Worm (Caenorhabditis elegans): Measurements from ENCODE around the gene spe-18.

The spe-18 gene

DNA sequence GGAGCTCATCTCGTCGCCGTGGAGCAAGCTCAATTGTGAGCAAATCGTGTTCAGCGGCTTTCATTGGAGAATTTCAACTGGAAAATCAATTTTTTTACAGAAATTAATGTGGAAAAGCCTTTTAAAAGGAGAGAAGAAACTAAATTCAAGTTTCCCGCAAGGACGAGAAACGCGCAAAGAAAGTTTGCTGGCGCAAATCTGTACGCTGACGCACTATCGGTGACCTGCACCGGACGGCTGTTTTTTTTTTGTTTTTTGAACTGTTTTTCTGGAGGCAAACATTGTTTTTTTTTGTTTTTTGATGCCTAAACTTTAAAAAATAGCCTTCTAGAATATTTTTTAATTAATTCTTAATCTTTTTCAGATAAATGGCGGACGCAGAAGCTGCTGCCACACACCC, 3.8 kb upstream of the spe-18 start, which contains the start of the genes hpr-17 and F32A11.1 (continued):
- peak; percentile 65 for TF ChIP-seq lin-13 (GFP tag; optimal IDR thresholded peaks at IDR 0.05)
- no peak for TF ChIP-seq ceh-32 (tag; optimal IDR thresholded peaks at IDR 0.05; ENCODE audit: poor library complexity)
- TF ChIP-seq daf-16 (GFP tag; optimal IDR thresholded peaks at IDR 0.05) = peak in 1 of 2 experiments; percentile 77
- peak; percentile 61 for TF ChIP-seq daf-16 (tag; optimal IDR thresholded peaks at IDR 0.05)
- TF ChIP-seq nhr-42 (GFP tag; IDR thresholded peaks at IDR 0.05) = 0 out of 2 replicates have a peak, but pooled peaks have one; percentile 42
- TF ChIP-seq ceh-82 (tag; optimal IDR thresholded peaks at IDR 0.05) = no peak
- TF ChIP-seq cey-2 (tag; optimal IDR thresholded peaks at IDR 0.05; ENCODE audit: borderline replicate concordance, insufficient read depth) = no peak
- no peak for TF ChIP-seq lin-1 (GFP tag; IDR thresholded peaks at IDR 0.05)
- TF ChIP-seq spr-1 (tag; optimal IDR thresholded peaks at IDR 0.05) = peak; percentile 24
- TF ChIP-seq nhr-25 (tag; optimal IDR thresholded peaks at IDR 0.05; ENCODE audit: borderline replicate concordance, insufficient read depth) = no peak
- no peak for TF ChIP-seq R02D3.7 (tag; optimal IDR thresholded peaks at IDR 0.05)
- TF ChIP-seq php-3 (GFP tag; IDR thresholded peaks at IDR 0.05) = no peak
- no peak for TF ChIP-seq F49E8.2 (tag; optimal IDR thresholded peaks at IDR 0.05; ENCODE audit: borderline replicate concordance)
- TF ChIP-seq spr-3 (GFP tag; optimal IDR thresholded peaks at IDR 0.05) = no peak
- peak; percentile 72 for TF ChIP-seq rbr-2 (tag; optimal IDR thresholded peaks at IDR 0.05)
- TF ChIP-seq dve-1 (tag; optimal IDR thresholded peaks at IDR 0.05; ENCODE audit: insufficient read depth) = peak; percentile 83
- no peak for TF ChIP-seq ctbp-1 (GFP tag; IDR thresholded peaks at IDR 0.05)
- TF ChIP-seq snpc-4 (tag; optimal IDR thresholded peaks at IDR 0.05) = peak; percentile 51
- no peak for TF ChIP-seq set-16 (GFP tag; IDR thresholded peaks at IDR 0.05)
- peak; percentile 36; the same call in 1 of the 2 replicates for TF ChIP-seq lin-29 (GFP tag; IDR thresholded peaks at IDR 0.05)
- TF ChIP-seq gei-8 (GFP tag; optimal IDR thresholded peaks at IDR 0.05) = no peak
- no peak for TF ChIP-seq pqm-1 (tag; optimal IDR thresholded peaks at IDR 0.05)
- peak; percentile 71 for TF ChIP-seq ceh-20 (GFP tag; IDR thresholded peaks at IDR 0.05)
- peak; percentile 68 for TF ChIP-seq hlh-30 (tag; optimal IDR thresholded peaks at IDR 0.05; ENCODE audit: insufficient read depth)
- no peak for TF ChIP-seq mdt-29 (GFP tag; IDR thresholded peaks at IDR 0.05)
- TF ChIP-seq tra-1 (GFP tag; IDR thresholded peaks at IDR 0.05) = no peak
- TF ChIP-seq F37D6.2 (tag; optimal IDR thresholded peaks at IDR 0.05) = peak; percentile 46
- TF ChIP-seq unc-39 (tag; optimal IDR thresholded peaks at IDR 0.05) = no peak
- TF ChIP-seq egl-27 (tag; optimal IDR thresholded peaks at IDR 0.05) = no peak
- peak; percentile 72 for TF ChIP-seq dmd-6 (GFP tag; IDR thresholded peaks at IDR 0.05)
- TF ChIP-seq ztf-11 (tag; optimal IDR thresholded peaks at IDR 0.05) = no peak
- peak; percentile 0 for TF ChIP-seq unc-130 (GFP tag; optimal IDR thresholded peaks at IDR 0.05)
- no peak for TF ChIP-seq mxl-2 (GFP tag; conservative IDR thresholded peaks at IDR 0.05)
- peak; percentile 67 for TF ChIP-seq ztf-7 (tag; optimal IDR thresholded peaks at IDR 0.05)
- TF ChIP-seq daf-19 (GFP tag; conservative IDR thresholded peaks at IDR 0.05) = no peak
- TF ChIP-seq nhr-102 (tag; optimal IDR thresholded peaks at IDR 0.05) = peak; percentile 77
- peak; percentile 91 for TF ChIP-seq lin-38 (GFP tag; IDR thresholded peaks at IDR 0.05)
- TF ChIP-seq madf-9 (GFP tag; conservative IDR thresholded peaks at IDR 0.05) = peak; percentile 71; the same call in 1 of the 2 replicates
- TF ChIP-seq T20F7.1 (GFP tag; optimal IDR thresholded peaks at IDR 0.05) = no peak
- peak; percentile 80 for TF ChIP-seq mes-2 (tag; optimal IDR thresholded peaks at IDR 0.05; ENCODE audit: poor library complexity, severe bottlenecking)
- no peak for TF ChIP-seq zip-11 (GFP tag; IDR thresholded peaks at IDR 0.05)
- no peak for TF ChIP-seq D1046.2 (GFP tag; IDR thresholded peaks at IDR 0.05)
- no peak for TF ChIP-seq Y5F2A.4 (GFP tag; optimal IDR thresholded peaks at IDR 0.05)
- no peak for TF ChIP-seq nhr-111 (GFP tag; optimal IDR thresholded peaks at IDR 0.05)
- TF ChIP-seq F10B5.3 (tag; optimal IDR thresholded peaks at IDR 0.05) = peak; percentile 63
- TF ChIP-seq pha-4 (GFP tag; IDR thresholded peaks at IDR 0.05) = peak; percentile 64; the same call in 1 of the 2 replicates
- peak; percentile 54 for TF ChIP-seq pha-4 (tag; optimal IDR thresholded peaks at IDR 0.05)
- no peak for TF ChIP-seq attf-4 (tag; optimal IDR thresholded peaks at IDR 0.05)
- TF ChIP-seq zfp-3 (GFP tag; conservative IDR thresholded peaks at IDR 0.05) = peak; percentile 80
- peak; percentile 53 for TF ChIP-seq lin-15B (tag; optimal IDR thresholded peaks at IDR 0.05)
- no peak for TF ChIP-seq fos-1 (tag; optimal IDR thresholded peaks at IDR 0.05)
